Worm (Caenorhabditis elegans): ENCODE data around the gene glb-25.
A peak's percentile ranks its signal among the peaks of the same experiment; 100 is the strongest.

Gene glb-25

ce11 chrV:1992515-1992968 is 54.5 kb downstream of the glb-25 start, which contains the start of gene tnt-4:
TSS of gene tnt-4 (minus strand) at chrV:1992918.
- no peak for TF ChIP-seq unc-62 (GFP tag; optimal IDR thresholded peaks at IDR 0.05)
- TF ChIP-seq unc-39 (tag; optimal IDR thresholded peaks at IDR 0.05) = no peak
- TF ChIP-seq crh-2 (tag; optimal IDR thresholded peaks at IDR 0.05) = no peak
- TF ChIP-seq sem-4 (tag; optimal IDR thresholded peaks at IDR 0.05) = no peak
- TF ChIP-seq R02D3.7 (tag; optimal IDR thresholded peaks at IDR 0.05) = no peak
- TF ChIP-seq sma-9 (GFP tag; optimal IDR thresholded peaks at IDR 0.05) = no peak
- no peak for TF ChIP-seq sma-9 (tag; optimal IDR thresholded peaks at IDR 0.05)
- no peak for TF ChIP-seq C34F6.9 (tag; optimal IDR thresholded peaks at IDR 0.05)
- TF ChIP-seq snpc-4 (tag; optimal IDR thresholded peaks at IDR 0.05) = no peak
- TF ChIP-seq F13H6.1 (tag; optimal IDR thresholded peaks at IDR 0.05) = no peak
- TF ChIP-seq ztf-1 (GFP tag; conservative IDR thresholded peaks at IDR 0.05) = no peak
- no peak for TF ChIP-seq nhr-6 (tag; optimal IDR thresholded peaks at IDR 0.05)
- no peak for TF ChIP-seq nhr-10 (tag; optimal IDR thresholded peaks at IDR 0.05)
- TF ChIP-seq peb-1 (tag; optimal IDR thresholded peaks at IDR 0.05) = no peak
- TF ChIP-seq zag-1 (tag; optimal IDR thresholded peaks at IDR 0.05) = no peak
- TF ChIP-seq alr-1 (tag; optimal IDR thresholded peaks at IDR 0.05) = no peak
- TF ChIP-seq dmd-4 (tag; optimal IDR thresholded peaks at IDR 0.05) = no peak

DNA sequence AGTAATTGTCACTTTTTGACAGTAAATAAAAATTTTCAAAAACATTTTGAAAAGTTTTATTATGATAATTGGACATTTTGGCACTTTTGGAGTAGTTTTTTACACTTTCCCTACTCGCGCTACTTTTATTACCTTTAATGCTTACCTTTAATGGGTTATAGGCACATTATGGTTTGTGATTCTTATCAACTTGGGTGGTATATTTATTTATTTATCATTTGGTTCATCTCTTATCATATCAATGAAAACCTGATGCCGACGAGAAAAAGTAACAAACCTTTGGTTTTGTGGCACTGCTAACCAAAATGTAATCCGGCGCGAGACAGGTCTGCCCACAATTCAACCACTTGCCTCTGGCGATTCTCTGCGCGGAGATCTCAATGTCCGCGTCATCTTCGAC is 60.3 kb downstream of the glb-25 start:
- TF ChIP-seq zag-1 (tag; optimal IDR thresholded peaks at IDR 0.05) (no peak), sma-9 (GFP tag; optimal IDR thresholded peaks at IDR 0.05) (peak; percentile 6), sma-9 (tag; optimal IDR thresholded peaks at IDR 0.05) (no peak), skn-1 (tag; optimal IDR thresholded peaks at IDR 0.05) (no peak), snpc-4 (tag; optimal IDR thresholded peaks at IDR 0.05) (no peak), egl-27 (tag; optimal IDR thresholded peaks at IDR 0.05) (no peak), R02D3.7 (tag; optimal IDR thresholded peaks at IDR 0.05) (no peak), lin-39 (tag; optimal IDR thresholded peaks at IDR 0.05) (no peak)

- TF ChIP-seq lin-11 (tag; optimal IDR thresholded peaks at IDR 0.05) (no peak), crh-2 (tag; optimal IDR thresholded peaks at IDR 0.05) (peak; percentile 2), unc-62 (GFP tag; optimal IDR thresholded peaks at IDR 0.05) (no peak), sma-3 (GFP tag; optimal IDR thresholded peaks at IDR 0.05) (no peak), sma-9 (GFP tag; optimal IDR thresholded peaks at IDR 0.05) (peak; percentile 34), sma-9 (tag; optimal IDR thresholded peaks at IDR 0.05) (no peak), alr-1 (tag; optimal IDR thresholded peaks at IDR 0.05) (no peak), C34F6.9 (tag; optimal IDR thresholded peaks at IDR 0.05) (no peak)
Measured at ce11 chrV:1999531-2000094, 61.5 kb downstream of the glb-25 start, which contains the start of gene alh-5. TSS of gene alh-5 (minus strand) at chrV:1999581.

Data from whole organism, L2 larva.